Fruit fly (Drosophila melanogaster) whole organism, prepupa: ENCODE results near the gene Mst36Fb.

Experiments
- Blimp-1 ChIP-seq: fragments of 200-800 bp; sonication (Bioruptor generic); optimal IDR thresholded peaks from 3 replicates; lab custom pipeline; 2017; ENCODE audit warnings: missing biosample characterization, missing genetic modification characterization, mild to moderate bottlenecking, moderate library complexity, missing genetic modification reagents
- CG10631 ChIP-seq: fragments of 200-800 bp; sonication (Bioruptor generic); optimal IDR thresholded peaks from 2 replicates; lab custom pipeline; 2016; ENCODE audit warnings: missing biosample characterization, missing genetic modification characterization
- CG10669 ChIP-seq: fragments of 200-800 bp; sonication (Bioruptor generic); optimal IDR thresholded peaks from 3 replicates; lab custom pipeline; 2018; ENCODE audit warnings: missing biosample characterization, mild to moderate bottlenecking, missing genetic modification characterization, moderate library complexity
- CG11762 ChIP-seq: fragments of 200-800 bp; sonication (Bioruptor generic); optimal IDR thresholded peaks from 3 replicates; lab custom pipeline; 2016; ENCODE audit warnings: missing biosample characterization, missing genetic modification characterization; ENCODE audit not compliant: insufficient read depth
- CG11902 ChIP-seq: fragments of 200-800 bp; sonication (Bioruptor generic); optimal IDR thresholded peaks from 3 replicates; lab custom pipeline; 2016; ENCODE audit warnings: missing biosample characterization, missing genetic modification characterization
- CG15336 ChIP-seq: fragments of 200-800 bp; sonication (Bioruptor generic); IDR thresholded peaks from 2 replicates; pipeline ENCODE4 v1.3.6; 2022; ENCODE audit warnings: missing biosample characterization, missing genetic modification characterization
- CG1621 ChIP-seq: fragments of 200-800 bp; sonication (Bioruptor generic); optimal IDR thresholded peaks from 3 replicates; lab custom pipeline; 2018; ENCODE audit warnings: missing biosample characterization, mild to moderate bottlenecking, missing genetic modification characterization
- CG3032 ChIP-seq: fragments of 200-800 bp; optimal IDR thresholded peaks from 2 replicates; lab custom pipeline; 2019; ENCODE audit warnings: missing biosample characterization, mild to moderate bottlenecking, missing genetic modification characterization, moderate library complexity
- CG31627 ChIP-seq: fragments of 200-800 bp; sonication (Bioruptor generic); optimal IDR thresholded peaks from 3 replicates; lab custom pipeline; 2016; ENCODE audit warnings: missing biosample characterization, missing genetic modification characterization
- CG32006 ChIP-seq: fragments of 200-800 bp; sonication (Bioruptor generic); optimal IDR thresholded peaks from 3 replicates; lab custom pipeline; 2017; ENCODE audit warnings: missing biosample characterization, mild to moderate bottlenecking, missing genetic modification characterization
- CG34406 ChIP-seq: fragments of 200-800 bp; sonication (Bioruptor generic); optimal IDR thresholded peaks from 3 replicates; lab custom pipeline; 2016; ENCODE audit warnings: missing biosample characterization, missing genetic modification characterization
- CG4318 ChIP-seq: fragments of 200-800 bp; sonication (Bioruptor generic); optimal IDR thresholded peaks from 3 replicates; lab custom pipeline; 2017; ENCODE audit warnings: missing biosample characterization, mild to moderate bottlenecking, missing genetic modification characterization
- CG6276 ChIP-seq: fragments of 200-800 bp; sonication (Bioruptor generic); optimal IDR thresholded peaks from 2 replicates; lab custom pipeline; 2017; ENCODE audit warnings: missing biosample characterization, mild to moderate bottlenecking, missing genetic modification characterization
- CG6792 ChIP-seq: fragments of 200-800 bp; sonication (Bioruptor generic); optimal IDR thresholded peaks from 3 replicates; lab custom pipeline; 2016; ENCODE audit warnings: missing biosample characterization, missing genetic modification characterization
- CG6808 ChIP-seq: fragments of 200-800 bp; sonication (Bioruptor generic); optimal IDR thresholded peaks from 3 replicates; lab custom pipeline; 2017; ENCODE audit warnings: missing biosample characterization, missing genetic modification characterization, mild to moderate bottlenecking, moderate library complexity, missing genetic modification reagents
- CG6854 ChIP-seq: fragments of 200-800 bp; sonication (Bioruptor generic); optimal IDR thresholded peaks from 2 replicates; lab custom pipeline; 2017; ENCODE audit warnings: missing biosample characterization, mild to moderate bottlenecking, missing genetic modification characterization
- CG7368 ChIP-seq: fragments of 200-800 bp; sonication (Bioruptor generic); optimal IDR thresholded peaks from 3 replicates; lab custom pipeline; 2016; ENCODE audit warnings: missing biosample characterization, missing genetic modification characterization
- CG8119 ChIP-seq: fragments of 200-800 bp; sonication (Bioruptor generic); IDR thresholded peaks from 3 replicates; pipeline ENCODE4 v1.3.6; 2022; ENCODE audit warnings: missing biosample characterization, missing genetic modification characterization
- CG8319 ChIP-seq: fragments of 200-800 bp; sonication (Bioruptor generic); optimal IDR thresholded peaks from 3 replicates; lab custom pipeline; 2016; ENCODE audit warnings: missing biosample characterization, missing genetic modification characterization
- CG8632 ChIP-seq: fragments of 200-800 bp; sonication (Bioruptor generic); optimal IDR thresholded peaks from 3 replicates; lab custom pipeline; 2016; ENCODE audit warnings: missing biosample characterization, missing genetic modification characterization
- CG9139 ChIP-seq: fragments of 200-800 bp; sonication (Bioruptor generic); optimal IDR thresholded peaks from 3 replicates; lab custom pipeline; 2017; ENCODE audit warnings: missing biosample characterization, mild to moderate bottlenecking, missing genetic modification characterization
- Eip75B ChIP-seq: fragments of 200-800 bp; sonication (Bioruptor generic); optimal IDR thresholded peaks from 3 replicates; lab custom pipeline; 2016; ENCODE audit warnings: missing biosample characterization, missing genetic modification characterization
- Eip78C ChIP-seq: fragments of 200-800 bp; sonication (Bioruptor generic); peaks from one replicate; lab custom pipeline; 2016; ENCODE audit warnings: missing biosample characterization, missing genetic modification characterization
- Eip93F ChIP-seq: fragments of 200-800 bp; sonication (Bioruptor generic); optimal IDR thresholded peaks from 2 replicates; lab custom pipeline; 2016; ENCODE audit warnings: missing biosample characterization, mild to moderate bottlenecking, missing genetic modification characterization
- Ets21C ChIP-seq: fragments of 200-800 bp; sonication (Bioruptor generic); optimal IDR thresholded peaks from 3 replicates; lab custom pipeline; 2016; ENCODE audit warnings: missing biosample characterization, missing genetic modification characterization
- Ets96B ChIP-seq: fragments of 200-800 bp; optimal IDR thresholded peaks from 2 replicates; lab custom pipeline; 2019; ENCODE audit warnings: missing biosample characterization, mild to moderate bottlenecking, missing genetic modification characterization, moderate library complexity
- Gug ChIP-seq: fragments of 200-800 bp; sonication (Bioruptor generic); IDR thresholded peaks from 2 replicates; pipeline ENCODE4 v1.3.6; 2022; ENCODE audit warnings: missing biosample characterization, missing genetic modification characterization
- Hr39 ChIP-seq: fragments of 200-800 bp; sonication (Bioruptor generic); optimal IDR thresholded peaks from 2 replicates; lab custom pipeline; 2016; ENCODE audit warnings: missing biosample characterization, missing genetic modification characterization
- Hr4 ChIP-seq: fragments of 200-800 bp; sonication (Bioruptor generic); optimal IDR thresholded peaks from 3 replicates; lab custom pipeline; 2016; ENCODE audit warnings: missing biosample characterization, missing genetic modification characterization
- Lpt ChIP-seq: fragments of 200-800 bp; sonication (Bioruptor generic); optimal IDR thresholded peaks from 3 replicates; lab custom pipeline; 2016; ENCODE audit warnings: missing biosample characterization, missing genetic modification characterization
- Met ChIP-seq: fragments of 200-800 bp; sonication (Bioruptor generic); optimal IDR thresholded peaks from 3 replicates; lab custom pipeline; 2016; ENCODE audit warnings: missing biosample characterization, missing genetic modification characterization
- OdsH ChIP-seq: fragments of 200-800 bp; sonication (Bioruptor generic); optimal IDR thresholded peaks from 3 replicates; lab custom pipeline; 2016; ENCODE audit warnings: missing biosample characterization, missing genetic modification characterization
- Smox ChIP-seq: fragments of 200-800 bp; sonication (Bioruptor generic); optimal IDR thresholded peaks from 3 replicates; lab custom pipeline; 2016; ENCODE audit warnings: missing biosample characterization, missing genetic modification characterization
- Sox102F ChIP-seq: fragments of 200-800 bp; sonication (Bioruptor generic); optimal IDR thresholded peaks from 2 replicates; lab custom pipeline; 2016; ENCODE audit warnings: missing biosample characterization, mild to moderate bottlenecking, missing genetic modification characterization
- acj6 ChIP-seq: fragments of 200-800 bp; sonication (Bioruptor generic); optimal IDR thresholded peaks from 3 replicates; lab custom pipeline; 2016; ENCODE audit warnings: missing biosample characterization, missing genetic modification characterization
- cyc ChIP-seq: fragments of 200-800 bp; sonication (Bioruptor generic); optimal IDR thresholded peaks from 3 replicates; lab custom pipeline; 2016; ENCODE audit warnings: missing biosample characterization, missing genetic modification characterization
- dac ChIP-seq: fragments of 200-800 bp; sonication (Bioruptor generic); optimal IDR thresholded peaks from 2 replicates; lab custom pipeline; 2017; ENCODE audit warnings: missing biosample characterization, mild to moderate bottlenecking, missing genetic modification characterization
- dsx ChIP-seq: fragments of 200-800 bp; optimal IDR thresholded peaks from 3 replicates; lab custom pipeline; 2019; ENCODE audit warnings: missing biosample characterization, mild to moderate bottlenecking, missing genetic modification characterization, moderate library complexity; ENCODE audit not compliant: poor library complexity, severe bottlenecking
- eg ChIP-seq: fragments of 200-800 bp; sonication (Bioruptor generic); IDR thresholded peaks from 3 replicates; pipeline ENCODE4 v1.3.6; 2022; ENCODE audit warnings: missing biosample characterization, missing genetic modification characterization
- fd59A ChIP-seq: fragments of 200-800 bp; sonication (Bioruptor generic); optimal IDR thresholded peaks from 2 replicates; lab custom pipeline; 2017; ENCODE audit warnings: missing biosample characterization, mild to moderate bottlenecking, missing genetic modification characterization, missing genetic modification reagents
- fd85E ChIP-seq: fragments of 200-800 bp; sonication (Bioruptor generic); optimal IDR thresholded peaks from 3 replicates; lab custom pipeline; 2016; ENCODE audit warnings: missing biosample characterization, missing genetic modification characterization
- net ChIP-seq: fragments of 200-800 bp; sonication (Bioruptor generic); optimal IDR thresholded peaks from 3 replicates; lab custom pipeline; 2016; ENCODE audit warnings: missing biosample characterization, missing genetic modification characterization
- pdm3 ChIP-seq: fragments of 200-800 bp; sonication (Bioruptor generic); optimal IDR thresholded peaks from 3 replicates; lab custom pipeline; 2016; ENCODE audit warnings: missing biosample characterization, missing genetic modification characterization
- salr ChIP-seq, 2 experiments: fragments of 200-800 bp; sonication (Bioruptor generic); optimal IDR thresholded peaks; 3 replicates each; lab custom pipeline; 2016 to 2018; ENCODE audit warnings: missing biosample characterization in 2 of 2, missing genetic modification characterization in 2 of 2, mild to moderate bottlenecking in 1 of 2
- spab ChIP-seq: fragments of 200-800 bp; sonication (Bioruptor generic); optimal IDR thresholded peaks from 2 replicates; lab custom pipeline; 2017; ENCODE audit warnings: missing biosample characterization, mild to moderate bottlenecking, missing genetic modification characterization, missing genetic modification reagents
- svp ChIP-seq: fragments of 200-800 bp; sonication (Bioruptor generic); peaks from one replicate; lab custom pipeline; 2016; ENCODE audit warnings: missing biosample characterization, missing genetic modification characterization
- topi ChIP-seq: fragments of 200-800 bp; sonication (Bioruptor generic); optimal IDR thresholded peaks from 3 replicates; lab custom pipeline; 2016; ENCODE audit warnings: missing biosample characterization, missing genetic modification characterization

The Mst36Fb gene

DNA sequence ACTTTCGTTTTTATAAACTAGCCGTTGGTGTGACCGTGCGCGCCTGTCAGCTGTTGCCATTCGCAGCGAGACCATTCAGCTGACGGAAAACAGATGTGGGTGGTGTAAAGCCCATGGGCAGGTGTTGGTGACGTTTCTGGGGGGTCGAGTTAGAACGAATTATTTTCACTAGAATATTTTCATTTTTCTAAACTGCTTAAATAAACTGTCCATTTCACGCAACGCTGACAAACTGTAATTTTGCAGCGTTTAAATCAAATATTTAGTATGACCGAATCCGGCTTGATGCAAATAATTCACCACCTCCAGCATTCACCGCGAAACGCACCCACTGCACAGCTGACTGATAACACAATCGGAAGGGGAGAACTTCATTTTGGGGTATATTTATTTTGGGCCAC is 20.5 kb upstream of the Mst36Fb start, which contains the start of the genes CG10383 and CG10338 (continued):
- TF ChIP-seq dsx (GFP tag; lab: Kevin White, UChicago) = peak; percentile 37
- TF ChIP-seq CG6276 (GFP tag; lab: Kevin White, UChicago) = no peak
- TF ChIP-seq CG1621 (tag; lab: Kevin White, UChicago) = peak; percentile 61
- TF ChIP-seq CG15336 = peak; percentile 84
- peak; percentile 77 for TF ChIP-seq CG32006 (GFP tag; lab: Kevin White, UChicago)
- peak; percentile 89 for TF ChIP-seq Eip93F (GFP tag; lab: Kevin White, UChicago)
- peak; percentile 88 for TF ChIP-seq topi (GFP tag; lab: Kevin White, UChicago)
- peak; percentile 86 for TF ChIP-seq CG7368 (GFP tag; lab: Kevin White, UChicago)
- TF ChIP-seq Smox (GFP tag; lab: Kevin White, UChicago) = peak; percentile 90
- TF ChIP-seq CG6808 (GFP tag; lab: Kevin White, UChicago) = no peak
- peak; percentile 89 for TF ChIP-seq OdsH (GFP tag; lab: Kevin White, UChicago)
- peak; percentile 86 for TF ChIP-seq CG6792 (GFP tag; lab: Kevin White, UChicago)
- TF ChIP-seq Blimp-1 (GFP tag; lab: Kevin White, UChicago) = peak; percentile 96
- peak; percentile 69 for TF ChIP-seq CG4318 (GFP tag; lab: Kevin White, UChicago)
- TF ChIP-seq Ets96B (tag; lab: Kevin White, UChicago) = peak; percentile 63
- peak; percentile 86 for TF ChIP-seq Eip75B (GFP tag; lab: Kevin White, UChicago)
- no peak for TF ChIP-seq CG9139
- no peak for TF ChIP-seq pdm3 (GFP tag; lab: Kevin White, UChicago)
- peak; percentile 93 for TF ChIP-seq CG31627 (GFP tag; lab: Kevin White, UChicago)
- peak; percentile 57 to 64 for TF ChIP-seq salr (GFP tag; optimal IDR thresholded peaks at IDR 0.05; lab: Kevin White, UChicago)
- peak; percentile 85 for TF ChIP-seq Ets21C
- peak; percentile 41 for TF ChIP-seq spab (GFP tag; lab: Kevin White, UChicago)
- peak; percentile 85 for TF ChIP-seq Sox102F
- peak; percentile 89 for TF ChIP-seq acj6 (GFP tag; lab: Kevin White, UChicago)
- TF ChIP-seq svp (GFP tag; lab: Kevin White, UChicago) = peak; percentile 93
- TF ChIP-seq CG11762 (GFP tag; lab: Kevin White, UChicago) = peak; percentile 51

DNA sequence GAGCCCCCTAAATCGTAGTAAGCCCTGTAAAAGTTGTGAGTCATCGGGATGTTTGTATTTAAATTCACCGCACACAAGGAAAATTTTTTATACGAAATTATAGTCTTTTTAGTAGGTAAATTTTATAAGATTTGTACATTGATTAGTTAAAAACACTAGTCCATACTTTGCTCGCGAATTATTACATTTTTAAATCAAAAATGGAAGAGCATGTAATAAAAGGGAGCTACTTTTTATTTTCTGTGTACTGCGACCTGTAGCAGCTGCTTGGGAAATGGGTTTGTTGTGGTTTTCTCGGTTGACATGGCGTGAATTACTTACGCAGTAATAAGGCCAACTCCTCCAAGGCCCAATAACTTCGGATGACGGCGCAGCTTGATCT is 19.8 kb upstream of the Mst36Fb start:
- TF ChIP-seq acj6 (GFP tag; lab: Kevin White, UChicago) (peak; percentile 73), Gug (GFP tag; lab: Robert Waterston, UW) (0 out of 2 replicates have a peak, but pooled peaks have one; percentile 26), Blimp-1 (GFP tag; lab: Kevin White, UChicago) (no peak), Ets21C (no peak), CG34406 (GFP tag; lab: Kevin White, UChicago) (peak; percentile 35), Lpt (GFP tag; lab: Kevin White, UChicago) (peak; percentile 13), Hr39 (peak; percentile 44), CG4318 (GFP tag; lab: Kevin White, UChicago) (peak; percentile 24), pdm3 (GFP tag; lab: Kevin White, UChicago) (peak; percentile 63), CG6792 (GFP tag; lab: Kevin White, UChicago) (peak; percentile 56), Hr4 (peak; percentile 65), CG8119 (GFP tag; lab: Robert Waterston, UW) (peak; percentile 77), CG8632 (GFP tag; lab: Kevin White, UChicago) (peak; percentile 55), salr (GFP tag; optimal IDR thresholded peaks at IDR 0.05; lab: Kevin White, UChicago) (peak in 1 of 2 experiments; percentile 28), Met (GFP tag; lab: Kevin White, UChicago) (no peak), cyc (GFP tag; lab: Kevin White, UChicago) (peak; percentile 29), CG1621 (tag; lab: Kevin White, UChicago) (no peak), CG10669 (GFP tag; lab: Kevin White, UChicago) (peak; percentile 27), CG11762 (GFP tag; lab: Kevin White, UChicago) (peak; percentile 9), CG31627 (GFP tag; lab: Kevin White, UChicago) (peak; percentile 39), CG10631 (GFP tag; lab: Kevin White, UChicago) (peak; percentile 53), svp (GFP tag; lab: Kevin White, UChicago) (no peak), Eip93F (GFP tag; lab: Kevin White, UChicago) (no peak), CG32006 (GFP tag; lab: Kevin White, UChicago) (peak; percentile 66), eg (GFP tag; lab: Robert Waterston, UW) (peak; percentile 64; the same call in 2 of the 3 replicates), fd85E (GFP tag; lab: Kevin White, UChicago) (no peak), Sox102F (peak; percentile 5), CG8319 (no peak), OdsH (GFP tag; lab: Kevin White, UChicago) (peak; percentile 66), CG11902 (peak; percentile 11), CG15336 (peak; percentile 59), Eip75B (GFP tag; lab: Kevin White, UChicago) (peak; percentile 58), dac (GFP tag; lab: Kevin White, UChicago) (no peak), Eip78C (GFP tag; lab: Kevin White, UChicago) (peak; percentile 83), CG3032 (tag; lab: Kevin White, UChicago) (peak; percentile 7), net (GFP tag; lab: Kevin White, UChicago) (peak; percentile 43), fd59A (GFP tag; lab: Kevin White, UChicago) (no peak), CG6854 (GFP tag; lab: Kevin White, UChicago) (no peak)
